Fruit fly (Drosophila melanogaster): ENCODE measurements around the gene CG34417.

The CG34417 gene

dm6 chrX:6624006-6624745 lies 83.6 kb downstream of the CG34417 start:
- TF ChIP-seq usp (GFP tag; optimal IDR thresholded peaks at IDR 0.05): no peak
- TF ChIP-seq psq (optimal IDR thresholded peaks at IDR 0.05): no peak
- TF ChIP-seq Dll (optimal IDR thresholded peaks at IDR 0.05): no peak
- TF ChIP-seq pan (optimal IDR thresholded peaks at IDR 0.05): no peak
- TF ChIP-seq EcR (GFP tag; optimal IDR thresholded peaks at IDR 0.05): peak in 1 of 2 experiments; percentile 22
- no peak for TF ChIP-seq CG8478 (optimal IDR thresholded peaks at IDR 0.05)

DNA sequence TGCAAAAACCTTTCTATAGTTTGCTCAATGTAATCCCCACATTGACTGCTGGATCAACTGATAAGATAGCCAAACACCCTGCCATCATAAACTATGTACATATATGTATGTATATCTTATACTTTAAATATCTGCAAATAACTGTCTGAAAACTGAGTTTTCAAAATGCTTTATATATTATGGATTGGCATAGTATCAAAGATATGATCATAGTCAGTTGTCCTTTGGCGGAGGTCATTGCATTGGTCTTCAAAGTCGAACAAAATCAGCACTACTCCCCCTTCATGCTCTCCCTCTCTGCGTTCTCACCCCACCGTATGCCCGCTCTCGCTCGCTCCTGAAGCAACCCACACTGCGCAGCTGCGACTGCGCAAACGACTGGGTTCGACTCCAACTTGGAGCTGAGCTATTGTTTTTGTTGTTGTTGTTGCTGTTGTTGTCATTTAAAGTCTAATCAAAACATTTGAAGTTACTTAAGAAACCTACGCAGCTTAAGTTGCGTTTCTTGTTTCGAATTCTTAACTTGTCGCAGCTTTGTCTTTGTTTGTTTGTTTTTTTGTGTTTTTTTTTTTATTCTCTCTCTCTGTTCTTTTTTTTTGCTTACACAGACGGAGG lies 84.5 kb downstream of the CG34417 start:
- TF ChIP-seq EcR (GFP tag; optimal IDR thresholded peaks at IDR 0.05) (no peak), psq (optimal IDR thresholded peaks at IDR 0.05) (no peak), usp (GFP tag; optimal IDR thresholded peaks at IDR 0.05) (no peak), Dll (optimal IDR thresholded peaks at IDR 0.05) (no peak), pan (optimal IDR thresholded peaks at IDR 0.05) (no peak), CG8478 (optimal IDR thresholded peaks at IDR 0.05) (no peak)

- no peak for TF ChIP-seq EcR (GFP tag; optimal IDR thresholded peaks at IDR 0.05)
- TF ChIP-seq pan (optimal IDR thresholded peaks at IDR 0.05): no peak
- no peak for TF ChIP-seq CG8478 (optimal IDR thresholded peaks at IDR 0.05)
- no peak for TF ChIP-seq psq (optimal IDR thresholded peaks at IDR 0.05)
- TF ChIP-seq usp (GFP tag; optimal IDR thresholded peaks at IDR 0.05): no peak
- no peak for TF ChIP-seq Dll (optimal IDR thresholded peaks at IDR 0.05)
Measured at dm6 chrX:6631885-6632284, 91.3 kb downstream of the CG34417 start.

dm6 chrX:6633659-6634058 lies 93.1 kb downstream of the CG34417 start, which contains the start of gene CG14443:
Gene CG14443, plus strand, starts transcription at chrX:6633959.
- TF ChIP-seq CG8478 (optimal IDR thresholded peaks at IDR 0.05) (no peak), Dll (optimal IDR thresholded peaks at IDR 0.05) (no peak), psq (optimal IDR thresholded peaks at IDR 0.05) (no peak), usp (GFP tag; optimal IDR thresholded peaks at IDR 0.05) (no peak), pan (optimal IDR thresholded peaks at IDR 0.05) (no peak), EcR (GFP tag; optimal IDR thresholded peaks at IDR 0.05) (no peak)

DNA sequence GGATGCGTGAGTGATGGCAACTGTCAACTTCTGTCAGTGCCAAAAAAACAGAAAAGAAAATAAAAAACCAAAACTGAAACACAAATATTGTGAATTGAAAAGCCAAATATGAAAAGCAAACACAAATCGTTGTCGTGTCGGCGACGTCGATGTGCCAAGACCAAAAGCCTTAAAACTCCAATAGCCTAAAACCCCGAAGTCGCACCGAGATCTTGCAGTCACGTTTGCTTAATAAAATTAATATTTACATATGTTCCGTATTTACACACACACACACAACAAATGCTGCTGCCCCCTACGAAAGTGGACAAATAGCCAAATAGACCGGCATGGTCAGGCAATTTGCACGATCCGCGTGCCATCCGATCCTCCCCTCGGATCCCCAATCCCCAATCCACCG lies 97.6 kb downstream of the CG34417 start:
- TF ChIP-seq psq (optimal IDR thresholded peaks at IDR 0.05): no peak
- no peak for TF ChIP-seq EcR (GFP tag; optimal IDR thresholded peaks at IDR 0.05)
